Worm (Caenorhabditis elegans): ENCODE results near the gene sri-70.

- TF ChIP-seq unc-39 (tag; optimal IDR thresholded peaks at IDR 0.05) (no peak), R02D3.7 (tag; optimal IDR thresholded peaks at IDR 0.05) (no peak), nhr-25 (tag; optimal IDR thresholded peaks at IDR 0.05) (no peak), unc-62 (GFP tag; optimal IDR thresholded peaks at IDR 0.05) (no peak), nhr-77 (tag; optimal IDR thresholded peaks at IDR 0.05) (no peak), mdl-1 (tag; optimal IDR thresholded peaks at IDR 0.05) (no peak), ama-1 (optimal IDR thresholded peaks at IDR 0.05) (no peak), snpc-4 (tag; optimal IDR thresholded peaks at IDR 0.05) (no peak), nhr-23 (tag; optimal IDR thresholded peaks at IDR 0.05) (no peak), nhr-11 (tag; optimal IDR thresholded peaks at IDR 0.05) (no peak), ceh-16 (tag; optimal IDR thresholded peaks at IDR 0.05) (no peak), nhr-237 (tag; optimal IDR thresholded peaks at IDR 0.05) (no peak), egl-27 (tag; optimal IDR thresholded peaks at IDR 0.05) (no peak)
Observed at ce11 chrV:17315063-17315462, 12.2 kb downstream of the sri-70 start, which contains the start of gene F31E9.6.

Measured in whole organism, L2 larva.